Worm (Caenorhabditis elegans): Measurements from ENCODE around the gene C49C8.8.

DNA sequence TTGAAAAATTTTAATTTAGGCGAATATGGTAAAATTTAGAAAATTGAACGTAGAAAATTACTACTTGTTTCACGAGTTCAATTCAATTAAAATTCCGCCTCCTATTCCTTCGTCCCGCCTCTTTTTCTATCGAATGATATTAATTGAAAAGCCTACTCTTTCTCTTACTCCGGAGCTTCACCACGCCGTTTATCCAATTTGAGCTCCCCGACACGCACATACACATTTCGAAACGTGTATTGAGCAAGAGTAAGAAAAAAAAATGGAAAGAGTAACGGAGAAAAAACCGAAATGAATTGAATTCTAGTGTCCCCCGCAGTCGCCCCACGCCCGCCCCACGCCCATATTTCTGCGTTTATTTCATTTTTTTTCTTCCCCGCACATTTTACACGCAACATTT, 25.6 kb upstream of the C49C8.8 start:
- TF ChIP-seq him-1 (tag; optimal IDR thresholded peaks at IDR 0.05) (no peak), W03F9.2 (tag; optimal IDR thresholded peaks at IDR 0.05) (no peak), dao-5 (tag; optimal IDR thresholded peaks at IDR 0.05) (no peak)
